Worm (Caenorhabditis elegans): ENCODE measurements around the gene W09C2.7.
A peak's percentile ranks its signal among the peaks of the same experiment; 100 is the strongest.

Gene W09C2.7

ce11 chrIV:9622272-9622671, at the start of gene W09C2.7:
W09C2.7 (minus strand) TSS chrIV:9622372.
- TF ChIP-seq W03F9.2 (tag; optimal IDR thresholded peaks at IDR 0.05): no peak
- no peak for TF ChIP-seq dao-5 (tag; optimal IDR thresholded peaks at IDR 0.05)
- TF ChIP-seq him-1 (tag; optimal IDR thresholded peaks at IDR 0.05): no peak

DNA sequence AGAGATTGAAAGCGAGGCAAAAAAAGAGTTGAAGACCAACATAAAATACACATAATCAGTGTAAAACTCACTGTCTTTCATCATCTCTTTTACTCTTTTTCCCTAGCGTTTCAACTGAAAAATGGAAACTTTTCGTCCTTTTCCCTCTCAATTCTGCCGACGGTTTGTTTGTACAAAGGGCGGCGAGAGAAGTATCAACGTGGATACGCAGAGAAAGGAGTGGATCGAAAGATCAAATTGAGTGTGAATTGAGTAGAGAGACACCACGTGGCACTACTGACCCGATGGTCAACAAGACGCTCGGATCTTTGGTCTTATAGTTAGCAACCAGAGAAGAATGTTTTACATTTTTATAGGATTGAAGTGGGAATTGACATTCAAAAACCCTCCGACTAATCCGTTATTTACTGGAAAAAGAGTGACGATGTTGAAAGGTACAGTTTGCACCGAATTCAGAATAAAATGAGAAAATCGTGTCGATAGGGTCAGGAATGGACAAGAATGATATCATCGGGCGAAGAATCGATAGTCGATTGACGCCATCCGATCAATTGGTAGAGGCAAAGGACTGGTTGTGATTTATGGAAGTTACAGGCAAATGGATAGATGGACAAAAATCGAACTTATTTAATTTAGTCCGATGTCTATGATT, 49.0 kb upstream of the W09C2.7 start:
- TF ChIP-seq W03F9.2 (tag; optimal IDR thresholded peaks at IDR 0.05) (no peak), him-1 (tag; optimal IDR thresholded peaks at IDR 0.05) (no peak), dao-5 (tag; optimal IDR thresholded peaks at IDR 0.05) (no peak)

- TF ChIP-seq W03F9.2 (tag; optimal IDR thresholded peaks at IDR 0.05): no peak
- TF ChIP-seq him-1 (tag; optimal IDR thresholded peaks at IDR 0.05): no peak
- no peak for TF ChIP-seq dao-5 (tag; optimal IDR thresholded peaks at IDR 0.05)
Observed at ce11 chrIV:9669969-9670368, 47.8 kb upstream of the W09C2.7 start.

DNA sequence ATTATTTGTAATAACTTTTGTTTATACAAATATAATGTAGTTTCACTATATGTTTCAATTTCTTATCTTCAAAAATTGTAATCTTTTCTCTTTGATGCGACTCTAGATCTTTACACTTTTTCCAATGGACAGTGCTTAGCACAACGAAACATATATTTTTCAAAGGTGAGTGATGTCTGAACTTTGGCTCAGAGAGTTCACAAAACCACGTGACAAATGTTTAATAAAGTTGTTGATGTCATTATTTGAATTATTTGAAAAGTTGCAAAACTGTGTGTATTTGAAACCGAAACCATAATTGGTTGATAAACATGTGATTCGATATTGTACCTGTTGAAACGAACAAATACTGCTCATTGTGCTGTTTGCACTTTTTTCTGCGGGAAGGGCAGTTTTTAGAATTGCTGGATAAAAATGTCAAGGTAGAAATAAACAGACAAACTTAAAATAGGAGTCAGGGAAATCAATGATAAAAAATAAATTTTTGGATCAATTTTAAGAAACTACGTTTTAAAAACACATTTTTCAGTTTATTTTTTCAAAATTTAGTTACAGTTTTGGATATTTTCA, 46.0 kb upstream of the W09C2.7 start:
- no peak for TF ChIP-seq dao-5 (tag; optimal IDR thresholded peaks at IDR 0.05)
- no peak for TF ChIP-seq W03F9.2 (tag; optimal IDR thresholded peaks at IDR 0.05)
- no peak for TF ChIP-seq him-1 (tag; optimal IDR thresholded peaks at IDR 0.05)

- TF ChIP-seq him-1 (tag; optimal IDR thresholded peaks at IDR 0.05) (no peak), dao-5 (tag; optimal IDR thresholded peaks at IDR 0.05) (no peak), W03F9.2 (tag; optimal IDR thresholded peaks at IDR 0.05) (no peak)
Observed at ce11 chrIV:9667084-9667483, 44.9 kb upstream of the W09C2.7 start.

ce11 chrIV:9659999-9660398, 37.8 kb upstream of the W09C2.7 start:
- TF ChIP-seq W03F9.2 (tag; optimal IDR thresholded peaks at IDR 0.05): no peak
- no peak for TF ChIP-seq dao-5 (tag; optimal IDR thresholded peaks at IDR 0.05)
- no peak for TF ChIP-seq him-1 (tag; optimal IDR thresholded peaks at IDR 0.05)

DNA sequence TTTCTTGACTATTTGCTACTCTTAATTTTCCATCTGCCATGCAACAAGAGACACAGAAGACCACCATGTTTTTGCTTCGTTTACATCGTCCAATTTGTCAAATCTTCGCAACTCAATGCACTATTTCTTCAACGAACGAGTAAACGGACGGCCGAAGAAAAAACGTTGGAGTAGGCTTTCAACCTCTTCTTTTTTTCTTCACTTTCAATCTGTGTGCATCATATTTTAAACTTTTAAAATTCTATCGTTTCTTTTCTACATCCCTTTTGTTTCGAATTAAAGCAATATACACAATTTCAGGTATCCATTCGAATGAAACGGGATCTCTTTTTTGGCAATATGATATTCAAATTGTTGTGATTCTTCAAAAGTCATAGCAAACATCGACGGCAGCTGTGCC, 35.6 kb upstream of the W09C2.7 start, which contains the start of gene acc-1:
TSS of gene acc-1 (plus strand) at position 301 of the 400 bp plus-strand sequence.
- no peak for TF ChIP-seq dao-5 (tag; optimal IDR thresholded peaks at IDR 0.05)
- TF ChIP-seq W03F9.2 (tag; optimal IDR thresholded peaks at IDR 0.05): no peak
- TF ChIP-seq him-1 (tag; optimal IDR thresholded peaks at IDR 0.05): no peak

- TF ChIP-seq W03F9.2 (tag; optimal IDR thresholded peaks at IDR 0.05) (no peak), him-1 (tag; optimal IDR thresholded peaks at IDR 0.05) (no peak), dao-5 (tag; optimal IDR thresholded peaks at IDR 0.05) (no peak)
Observed at ce11 chrIV:9655556-9655955, 33.4 kb upstream of the W09C2.7 start.

ce11 chrIV:9654017-9654416, 31.8 kb upstream of the W09C2.7 start, which contains the start of gene F58G6.7:
F58G6.7 (plus strand) TSS chrIV:9654317.
- TF ChIP-seq W03F9.2 (tag; optimal IDR thresholded peaks at IDR 0.05) (no peak), dao-5 (tag; optimal IDR thresholded peaks at IDR 0.05) (no peak), him-1 (tag; optimal IDR thresholded peaks at IDR 0.05) (no peak)

ce11 chrIV:9653184-9653583, 31.0 kb upstream of the W09C2.7 start, which contains the start of gene F58G6.3:
F58G6.3 (plus strand) TSS chrIV:9653535.
- TF ChIP-seq dao-5 (tag; optimal IDR thresholded peaks at IDR 0.05): no peak
- no peak for TF ChIP-seq W03F9.2 (tag; optimal IDR thresholded peaks at IDR 0.05)
- TF ChIP-seq him-1 (tag; optimal IDR thresholded peaks at IDR 0.05): no peak

ce11 chrIV:9651234-9651633, 29.1 kb upstream of the W09C2.7 start, which contains the start of gene chca-1:
chca-1 (plus strand) TSS chrIV:9651394.
- TF ChIP-seq dao-5 (tag; optimal IDR thresholded peaks at IDR 0.05): no peak
- TF ChIP-seq W03F9.2 (tag; optimal IDR thresholded peaks at IDR 0.05): peak; percentile 37

ce11 chrIV:9648682-9649081, 26.5 kb upstream of the W09C2.7 start, which contains the start of gene srm-3:
srm-3 (plus strand) TSS chrIV:9648982.
- TF ChIP-seq him-1 (tag; optimal IDR thresholded peaks at IDR 0.05) (no peak), W03F9.2 (tag; optimal IDR thresholded peaks at IDR 0.05) (no peak), dao-5 (tag; optimal IDR thresholded peaks at IDR 0.05) (no peak)

DNA sequence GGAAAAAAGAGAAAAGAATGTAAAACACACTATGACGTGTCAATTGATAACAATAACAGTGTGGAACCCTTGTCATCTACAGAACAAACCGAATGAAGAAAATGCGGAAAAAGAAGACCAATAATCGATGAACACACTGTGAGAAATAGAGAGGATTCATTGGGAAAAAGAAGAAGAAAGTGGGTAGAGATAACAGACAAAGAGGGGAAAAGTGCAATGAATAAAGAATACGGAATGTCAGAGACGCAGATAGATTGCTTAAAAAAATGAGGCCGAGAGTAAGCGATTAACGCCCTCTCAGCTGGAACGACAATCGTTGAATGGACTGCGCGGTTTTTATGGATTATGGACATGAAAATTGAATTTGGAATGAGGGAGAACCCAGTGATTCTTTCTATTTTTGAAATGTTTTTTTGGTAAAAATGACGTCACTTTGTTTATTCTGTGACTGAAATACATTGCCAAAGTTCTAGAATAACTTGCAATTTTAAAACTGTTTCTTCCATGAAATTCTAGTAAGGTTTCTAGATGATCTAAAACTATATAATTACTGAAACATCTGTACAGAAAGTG, 25.7 kb upstream of the W09C2.7 start, which contains the start of gene amph-1:
TSS of gene amph-1 (minus strand) at position 85 of the 573 bp plus-strand sequence.
- TF ChIP-seq dao-5 (tag; optimal IDR thresholded peaks at IDR 0.05) (no peak), him-1 (tag; optimal IDR thresholded peaks at IDR 0.05) (no peak), W03F9.2 (tag; optimal IDR thresholded peaks at IDR 0.05) (peak; percentile 44)

DNA sequence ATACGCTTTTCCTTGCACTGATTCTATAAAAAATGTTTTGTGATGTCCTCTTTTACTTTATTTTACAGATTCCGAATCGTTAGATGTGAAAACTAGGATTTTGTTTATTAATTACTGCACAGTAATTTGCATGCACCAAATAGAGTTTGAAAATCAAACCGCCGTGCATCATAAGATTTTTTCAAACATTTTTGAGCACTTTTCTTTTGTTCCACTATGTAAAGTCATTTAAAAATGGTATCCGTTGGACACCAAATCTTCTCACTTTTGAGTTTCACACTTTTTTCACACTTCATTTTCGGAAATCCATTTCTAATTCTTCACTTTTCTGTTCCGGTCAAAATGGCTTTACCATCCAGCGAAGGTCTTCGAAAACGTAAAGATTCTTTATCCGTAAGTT, 21.0 kb upstream of the W09C2.7 start, which contains the start of gene degl-2:
TSS of gene degl-2 (plus strand) at position 301 of the 400 bp plus-strand sequence.
- no peak for TF ChIP-seq him-1 (tag; optimal IDR thresholded peaks at IDR 0.05)
- TF ChIP-seq W03F9.2 (tag; optimal IDR thresholded peaks at IDR 0.05): no peak
- no peak for TF ChIP-seq dao-5 (tag; optimal IDR thresholded peaks at IDR 0.05)
